Worm (Caenorhabditis elegans): ENCODE results near the gene srd-54.
A peak's percentile ranks its signal among the peaks of the same experiment; 100 is the strongest.

Gene srd-54

ce11 chrII:7413764-7414163 is 18.7 kb upstream of the srd-54 start:
- TF ChIP-seq mxl-3 (GFP tag; optimal IDR thresholded peaks at IDR 0.05) = no peak
- no peak for TF ChIP-seq spr-3 (GFP tag; optimal IDR thresholded peaks at IDR 0.05)
- peak in 1 of 2 experiments; percentile 96 for TF ChIP-seq unc-62 (GFP tag; optimal IDR thresholded peaks at IDR 0.05 in 1 of 2)
- no peak for TF ChIP-seq unc-62 (tag; optimal IDR thresholded peaks at IDR 0.05)

- no peak for TF ChIP-seq Y5F2A.4 (GFP tag; optimal IDR thresholded peaks at IDR 0.05)
- peak in 1 of 2 experiments; percentile 89 for TF ChIP-seq unc-62 (GFP tag; optimal IDR thresholded peaks at IDR 0.05 in 1 of 2)
- no peak for TF ChIP-seq unc-62 (tag; optimal IDR thresholded peaks at IDR 0.05)
- peak; percentile 97 for TF ChIP-seq aha-1 (tag)
Observed at ce11 chrII:7419563-7419962, 12.9 kb upstream of the srd-54 start.

- TF ChIP-seq nhr-76 (tag; optimal IDR thresholded peaks at IDR 0.05) = no peak
- TF ChIP-seq dpl-1 (GFP tag; optimal IDR thresholded peaks at IDR 0.05) = no peak
- TF ChIP-seq F37D6.2 (tag; optimal IDR thresholded peaks at IDR 0.05) = no peak
- TF ChIP-seq ztf-11 (tag; optimal IDR thresholded peaks at IDR 0.05) = no peak
- no peak for TF ChIP-seq egl-27 (tag; optimal IDR thresholded peaks at IDR 0.05)
- TF ChIP-seq daf-8 (GFP tag; IDR thresholded peaks at IDR 0.05) = no peak
- no peak for TF ChIP-seq D1046.2 (GFP tag; IDR thresholded peaks at IDR 0.05)
- TF ChIP-seq aha-1 (tag) = no peak
- no peak for TF ChIP-seq ZK337.2 (GFP tag; IDR thresholded peaks at IDR 0.05)
- peak; percentile 69 for TF ChIP-seq nhr-28 (tag; optimal IDR thresholded peaks at IDR 0.05)
- TF ChIP-seq duxl-1 (tag; optimal IDR thresholded peaks at IDR 0.05; ENCODE audit: poor library complexity) = no peak
- no peak for TF ChIP-seq pqm-1 (tag; optimal IDR thresholded peaks at IDR 0.05)
- peak in 1 of 2 experiments; percentile 13 for TF ChIP-seq lsy-2 (tag; optimal IDR thresholded peaks at IDR 0.05)
- no peak for TF ChIP-seq daf-16 (GFP tag; optimal IDR thresholded peaks at IDR 0.05)
- TF ChIP-seq daf-16 (tag; optimal IDR thresholded peaks at IDR 0.05) = peak; percentile 93
- TF ChIP-seq mep-1 (tag; optimal IDR thresholded peaks at IDR 0.05) = peak; percentile 59
Observed at ce11 chrII:7420157-7420556, 12.3 kb upstream of the srd-54 start.

ce11 chrII:7420796-7421386 is 11.5 kb upstream of the srd-54 start:
- no peak for TF ChIP-seq daf-8 (GFP tag; IDR thresholded peaks at IDR 0.05)
- no peak for TF ChIP-seq F44E2.7 (GFP tag; IDR thresholded peaks at IDR 0.05)
- peak in 1 of 2 experiments; percentile 20 for TF ChIP-seq unc-62 (GFP tag; optimal IDR thresholded peaks at IDR 0.05 in 1 of 2)
- TF ChIP-seq unc-62 (tag; optimal IDR thresholded peaks at IDR 0.05) = no peak
- TF ChIP-seq hlh-30 (tag; optimal IDR thresholded peaks at IDR 0.05; ENCODE audit: insufficient read depth) = no peak
- no peak for TF ChIP-seq cey-2 (tag; optimal IDR thresholded peaks at IDR 0.05; ENCODE audit: borderline replicate concordance, insufficient read depth)
- TF ChIP-seq pqm-1 (tag; optimal IDR thresholded peaks at IDR 0.05) = peak; percentile 77
- no peak for TF ChIP-seq nhr-76 (tag; optimal IDR thresholded peaks at IDR 0.05)
- TF ChIP-seq mdl-1 (tag; optimal IDR thresholded peaks at IDR 0.05) = peak in 1 of 2 experiments; percentile 6
- TF ChIP-seq ceh-82 (tag; optimal IDR thresholded peaks at IDR 0.05) = no peak
- TF ChIP-seq mxl-2 (GFP tag; conservative IDR thresholded peaks at IDR 0.05) = no peak
- peak; percentile 33 for TF ChIP-seq dmd-6 (GFP tag; IDR thresholded peaks at IDR 0.05)
- peak; percentile 94 for TF ChIP-seq nhr-28 (tag; optimal IDR thresholded peaks at IDR 0.05)

ce11 chrII:7434182-7434581 is 1.8 kb downstream of the srd-54 start, which contains the start of gene kcc-3:
Gene kcc-3, minus strand, starts transcription at chrII:7434282.
- no peak for TF ChIP-seq hmg-1.1 (GFP tag; IDR thresholded peaks at IDR 0.05)
- no peak for TF ChIP-seq nhr-6 (tag; optimal IDR thresholded peaks at IDR 0.05)
- TF ChIP-seq nhr-28 (tag; optimal IDR thresholded peaks at IDR 0.05) = no peak
- no peak for TF ChIP-seq F26F4.8 (GFP tag; conservative IDR thresholded peaks at IDR 0.05)
- TF ChIP-seq hlh-11 (tag; optimal IDR thresholded peaks at IDR 0.05) = no peak
- no peak for TF ChIP-seq zfp-2 (tag; optimal IDR thresholded peaks at IDR 0.05)
- TF ChIP-seq spr-1 (tag; optimal IDR thresholded peaks at IDR 0.05) = no peak
- TF ChIP-seq saeg-2 (GFP tag; IDR thresholded peaks at IDR 0.05) = no peak
- no peak for TF ChIP-seq madf-9 (GFP tag; conservative IDR thresholded peaks at IDR 0.05)
- no peak for TF ChIP-seq nhr-48 (tag; optimal IDR thresholded peaks at IDR 0.05)
- no peak for TF ChIP-seq snpc-4 (tag; optimal IDR thresholded peaks at IDR 0.05)
- TF ChIP-seq vab-7 (GFP tag; IDR thresholded peaks at IDR 0.05) = no peak
- no peak for TF ChIP-seq pqm-1 (tag; optimal IDR thresholded peaks at IDR 0.05)
- no peak for TF ChIP-seq lin-13 (GFP tag; optimal IDR thresholded peaks at IDR 0.05)
- no peak for TF ChIP-seq nhr-102 (tag; optimal IDR thresholded peaks at IDR 0.05)
- TF ChIP-seq ZK546.5 (tag; optimal IDR thresholded peaks at IDR 0.05) = no peak
- TF ChIP-seq ceh-82 (tag; optimal IDR thresholded peaks at IDR 0.05) = no peak
